Fruit fly (Drosophila melanogaster) whole organism, embryonic: ENCODE measurements around the gene Cpr30B.

ENCODE experiments used
- ATbp ChIP-seq: fragments of 200-800 bp; sonication (Bioruptor generic); optimal IDR thresholded peaks from 2 replicates; lab custom pipeline; 2017; ENCODE audit warnings: missing biosample characterization, mild to moderate bottlenecking, missing genetic modification characterization, missing genetic modification reagents
- Blimp-1 ChIP-seq: fragments of 200-800 bp; sonication (Bioruptor generic); optimal IDR thresholded peaks from 3 replicates; lab custom pipeline; 2018; ENCODE audit warnings: missing biosample characterization, missing genetic modification characterization, mild to moderate bottlenecking, moderate library complexity, missing genetic modification reagents
- CG10267 ChIP-seq: fragments of 200-800 bp; sonication (Bioruptor generic); optimal IDR thresholded peaks from 2 replicates; lab custom pipeline; 2018; ENCODE audit warnings: missing biosample characterization, mild to moderate bottlenecking, missing genetic modification characterization, moderate library complexity
- CG11723 ChIP-seq: fragments of 200-800 bp; sonication (Bioruptor generic); optimal IDR thresholded peaks from 2 replicates; lab custom pipeline; 2017; ENCODE audit warnings: missing biosample characterization, mild to moderate bottlenecking, missing genetic modification characterization
- CG15011 ChIP-seq: fragments of 200-800 bp; sonication (Bioruptor generic); optimal IDR thresholded peaks from 3 replicates; lab custom pipeline; 2018; ENCODE audit warnings: missing biosample characterization, mild to moderate bottlenecking, missing genetic modification characterization
- CG17328 ChIP-seq: fragments of 200-800 bp; sonication (Bioruptor generic); IDR thresholded peaks from 2 replicates; pipeline ENCODE4 v1.3.6; 2022; ENCODE audit warnings: missing biosample characterization, missing genetic modification characterization
- CG17359 ChIP-seq: fragments of 200-800 bp; sonication (Bioruptor generic); optimal IDR thresholded peaks from 3 replicates; lab custom pipeline; 2018; ENCODE audit warnings: missing biosample characterization, mild to moderate bottlenecking, missing genetic modification characterization, moderate library complexity
- CG18599 ChIP-seq: fragments of 200-800 bp; sonication (Bioruptor generic); optimal IDR thresholded peaks from 3 replicates; lab custom pipeline; 2017; ENCODE audit warnings: missing biosample characterization, missing genetic modification characterization, mild to moderate bottlenecking, moderate library complexity, missing genetic modification reagents
- CG30020 ChIP-seq: fragments of 200-800 bp; optimal IDR thresholded peaks from 2 replicates; lab custom pipeline; 2019; ENCODE audit warnings: missing biosample characterization, mild to moderate bottlenecking, missing genetic modification characterization, moderate library complexity
- CG3065 ChIP-seq: fragments of 200-800 bp; sonication (Bioruptor generic); optimal IDR thresholded peaks from 2 replicates; lab custom pipeline; 2016; ENCODE audit warnings: missing biosample characterization, missing genetic modification characterization
- CG32532 ChIP-seq: fragments of 200-800 bp; sonication (Bioruptor generic); IDR thresholded peaks from 2 replicates; pipeline ENCODE4 v1.3.6; 2022; ENCODE audit warnings: missing biosample characterization, missing genetic modification characterization
- CG3995 ChIP-seq: fragments of 200-800 bp; sonication (Bioruptor generic); optimal IDR thresholded peaks from 3 replicates; lab custom pipeline; 2016; ENCODE audit warnings: missing biosample characterization, missing genetic modification characterization
- CG4360 ChIP-seq: fragments of 200-800 bp; sonication (Bioruptor generic); IDR thresholded peaks from 2 replicates; pipeline ENCODE4 v1.3.6; 2022; ENCODE audit warnings: missing biosample characterization, missing genetic modification characterization
- CG6254 ChIP-seq: fragments of 200-800 bp; sonication (Bioruptor generic); optimal IDR thresholded peaks from 3 replicates; lab custom pipeline; 2017; ENCODE audit warnings: mild to moderate bottlenecking, missing biosample characterization, missing genetic modification reagents, missing genetic modification characterization
- CG6272 ChIP-seq: fragments of 200-800 bp; sonication (Bioruptor generic); IDR thresholded peaks from 2 replicates; pipeline ENCODE4 v1.3.6; 2022; ENCODE audit warnings: missing biosample characterization, missing genetic modification characterization
- CG6654 ChIP-seq: fragments of 200-800 bp; sonication (Bioruptor generic); optimal IDR thresholded peaks from 2 replicates; lab custom pipeline; 2017; ENCODE audit warnings: missing biosample characterization, mild to moderate bottlenecking, missing genetic modification characterization
- CG8359 ChIP-seq: fragments of 200-800 bp; sonication (Bioruptor generic); optimal IDR thresholded peaks from 2 replicates; lab custom pipeline; 2017; ENCODE audit warnings: missing biosample characterization, mild to moderate bottlenecking, missing genetic modification characterization, borderline replicate concordance
- CG9609 ChIP-seq: fragments of 200-800 bp; sonication (Bioruptor generic); optimal IDR thresholded peaks from 3 replicates; lab custom pipeline; 2016; ENCODE audit warnings: missing biosample characterization, missing genetic modification characterization
- CHES-1-like ChIP-seq: fragments of 200-800 bp; sonication (Bioruptor generic); optimal IDR thresholded peaks from 2 replicates; lab custom pipeline; 2016; ENCODE audit warnings: missing biosample characterization, missing genetic modification characterization
- CkIIα-i1 ChIP-seq: fragments of 200-800 bp; sonication (Bioruptor generic); IDR thresholded peaks from 2 replicates; pipeline ENCODE4 v1.3.6; 2022; ENCODE audit warnings: missing biosample characterization, missing genetic modification characterization
- Dip3 ChIP-seq: fragments of 200-800 bp; sonication (Bioruptor generic); optimal IDR thresholded peaks from 3 replicates; lab custom pipeline; 2016; ENCODE audit warnings: missing biosample characterization, missing genetic modification characterization
- Dp ChIP-seq: fragments of 200-800 bp; sonication (Bioruptor generic); optimal IDR thresholded peaks from 2 replicates; lab custom pipeline; 2018; ENCODE audit warnings: missing biosample characterization, mild to moderate bottlenecking, missing genetic modification characterization, moderate library complexity
- Dref ChIP-seq: fragments of 200-800 bp; sonication (Bioruptor generic); IDR thresholded peaks from 2 replicates; pipeline ENCODE4 v1.3.6; 2022; ENCODE audit warnings: missing biosample characterization, missing genetic modification characterization
- Drgx ChIP-seq: fragments of 200-800 bp; sonication (Bioruptor generic); IDR thresholded peaks from 2 replicates; pipeline ENCODE4 v1.3.6; 2022; ENCODE audit warnings: missing biosample characterization, missing genetic modification characterization
- E2f2 ChIP-seq: fragments of 200-800 bp; sonication (Bioruptor generic); IDR thresholded peaks from 2 replicates; pipeline ENCODE4 v1.3.6; 2022; ENCODE audit warnings: missing biosample characterization, missing genetic modification characterization
- Fer2 ChIP-seq: fragments of 200-800 bp; sonication (Bioruptor generic); optimal IDR thresholded peaks from 2 replicates; lab custom pipeline; 2018; ENCODE audit warnings: missing biosample characterization, mild to moderate bottlenecking, missing genetic modification characterization, moderate library complexity
- HLH4C ChIP-seq: fragments of 200-800 bp; sonication (Bioruptor generic); IDR thresholded peaks from 3 replicates; pipeline ENCODE4 v1.3.6; 2022; ENCODE audit warnings: missing biosample characterization, missing genetic modification characterization; ENCODE audit not compliant: partially characterized antibody
- HLHmδ ChIP-seq: fragments of 200-800 bp; sonication (Bioruptor generic); optimal IDR thresholded peaks from 2 replicates; lab custom pipeline; 2018; ENCODE audit warnings: missing biosample characterization, mild to moderate bottlenecking, missing genetic modification characterization, moderate library complexity
- Med ChIP-seq: fragments of 200-800 bp; sonication (Bioruptor generic); peaks from one replicate; lab custom pipeline; 2016; ENCODE audit warnings: missing biosample characterization, missing genetic modification characterization, mild to moderate bottlenecking, inconsistent platforms, moderate library complexity
- Rfx ChIP-seq: fragments of 200-800 bp; sonication (Bioruptor generic); IDR thresholded peaks from 2 replicates; pipeline ENCODE4 v1.3.6; 2022; ENCODE audit warnings: missing biosample characterization, missing genetic modification characterization
- Side ChIP-seq: fragments of 200-800 bp; sonication (Bioruptor generic); optimal IDR thresholded peaks from 2 replicates; lab custom pipeline; 2016; ENCODE audit warnings: missing biosample characterization, missing genetic modification characterization
- Stat92E ChIP-seq, 3 experiments: fragments of >200 bp in 2 of 3; fragments of 200-800 bp in 1 of 3; sonication (Bioruptor generic) in 1 of 3; optimal IDR thresholded peaks; 2 replicates each; lab custom pipeline; 2017 to 2019; ENCODE audit warnings: missing biosample characterization in 3 of 3, missing genetic modification characterization in 3 of 3, mild to moderate bottlenecking in 1 of 3, moderate library complexity in 1 of 3
- Taf1 ChIP-seq: fragments of 200-800 bp; sonication (Bioruptor generic); IDR thresholded peaks from 2 replicates; pipeline ENCODE4 v1.3.6; 2022; ENCODE audit warnings: missing biosample characterization, missing genetic modification characterization
- Trl ChIP-seq, 3 experiments: fragments of >200 bp in 2 of 3; fragments of 200-800 bp in 1 of 3; sonication (Bioruptor generic) in 1 of 3; optimal IDR thresholded peaks; 2 replicates in 1 of 3; 3 replicates in 2 of 3; lab custom pipeline; 2016 to 2017; ENCODE audit warnings: missing biosample characterization in 1 of 3, missing genetic modification characterization in 1 of 3
- ac ChIP-seq: fragments of 200-800 bp; sonication (Bioruptor generic); optimal IDR thresholded peaks from 3 replicates; lab custom pipeline; 2017; ENCODE audit warnings: missing biosample characterization, mild to moderate bottlenecking, missing genetic modification characterization
- ara ChIP-seq: fragments of 200-800 bp; sonication (Bioruptor generic); IDR thresholded peaks from 2 replicates; pipeline ENCODE4 v1.3.6; 2022; ENCODE audit warnings: missing biosample characterization, missing genetic modification characterization
- chm ChIP-seq: fragments of 200-800 bp; sonication (Bioruptor generic); IDR thresholded peaks from 2 replicates; pipeline ENCODE4 v1.3.6; 2022; ENCODE audit warnings: missing biosample characterization, missing genetic modification characterization
- dpn ChIP-seq, 2 experiments: fragments of 200-800 bp; sonication (Bioruptor generic); optimal IDR thresholded peaks; 3 replicates each; lab custom pipeline; 2016; ENCODE audit warnings: missing biosample characterization in 2 of 2, missing genetic modification characterization in 2 of 2
- dysf ChIP-seq: fragments of 200-800 bp; sonication (Bioruptor generic); IDR thresholded peaks from 3 replicates; pipeline ENCODE4 v1.3.6; 2022; ENCODE audit warnings: missing biosample characterization, missing genetic modification characterization
- fru ChIP-seq: fragments of >200 bp; optimal IDR thresholded peaks from 2 replicates; lab custom pipeline; 2017
- ftz-f1 ChIP-seq: fragments of 200-800 bp; sonication (Bioruptor generic); optimal IDR thresholded peaks from 2 replicates; lab custom pipeline; 2016; ENCODE audit warnings: missing biosample characterization, missing genetic modification characterization
- grn ChIP-seq: fragments of 200-800 bp; sonication (Bioruptor generic); optimal IDR thresholded peaks from 3 replicates; lab custom pipeline; 2017; ENCODE audit warnings: missing biosample characterization, missing genetic modification characterization
- lola ChIP-seq, 3 experiments: fragments of >200 bp in 2 of 3; fragments of 200-800 bp in 1 of 3; sonication (Bioruptor generic) in 1 of 3; optimal IDR thresholded peaks; 2 replicates each; lab custom pipeline; 2017 to 2019; ENCODE audit warnings: missing biosample characterization in 3 of 3, missing genetic modification characterization in 3 of 3, mild to moderate bottlenecking in 1 of 3, moderate library complexity in 1 of 3
- mam ChIP-seq: fragments of 200-800 bp; sonication (Bioruptor generic); optimal IDR thresholded peaks from 3 replicates; lab custom pipeline; 2016; ENCODE audit warnings: missing biosample characterization, missing genetic modification characterization
- oc ChIP-seq: fragments of 200-800 bp; sonication (Bioruptor generic); optimal IDR thresholded peaks from 2 replicates; lab custom pipeline; 2018; ENCODE audit warnings: missing biosample characterization, mild to moderate bottlenecking, missing genetic modification characterization, moderate library complexity
- onecut ChIP-seq: fragments of 200-800 bp; sonication (Bioruptor generic); IDR thresholded peaks from 2 replicates; pipeline ENCODE4 v1.3.6; 2022; ENCODE audit warnings: missing biosample characterization, missing genetic modification characterization
- pzg ChIP-seq: fragments of 200-800 bp; sonication (Bioruptor generic); optimal IDR thresholded peaks from 3 replicates; lab custom pipeline; 2018; ENCODE audit warnings: missing biosample characterization, mild to moderate bottlenecking, missing genetic modification characterization, moderate library complexity
- sim ChIP-seq: fragments of 200-800 bp; sonication (Bioruptor generic); IDR thresholded peaks from 2 replicates; pipeline ENCODE4 v1.3.6; 2022; ENCODE audit warnings: missing biosample characterization, missing genetic modification characterization
- tll ChIP-seq, 2 experiments: fragments of 200-800 bp in 1 of 2; fragments of >200 bp in 1 of 2; sonication (Bioruptor generic) in 1 of 2; optimal IDR thresholded peaks; 2 replicates each; lab custom pipeline; 2017 to 2019; ENCODE audit warnings: missing biosample characterization in 2 of 2, missing genetic modification characterization in 2 of 2, mild to moderate bottlenecking in 1 of 2, moderate library complexity in 1 of 2
- zfh1 ChIP-seq: fragments of 200-800 bp; sonication (Bioruptor generic); IDR thresholded peaks from 3 replicates; pipeline ENCODE4 v1.3.6; 2022; ENCODE audit warnings: missing biosample characterization, missing genetic modification characterization

The Cpr30B gene

DNA sequence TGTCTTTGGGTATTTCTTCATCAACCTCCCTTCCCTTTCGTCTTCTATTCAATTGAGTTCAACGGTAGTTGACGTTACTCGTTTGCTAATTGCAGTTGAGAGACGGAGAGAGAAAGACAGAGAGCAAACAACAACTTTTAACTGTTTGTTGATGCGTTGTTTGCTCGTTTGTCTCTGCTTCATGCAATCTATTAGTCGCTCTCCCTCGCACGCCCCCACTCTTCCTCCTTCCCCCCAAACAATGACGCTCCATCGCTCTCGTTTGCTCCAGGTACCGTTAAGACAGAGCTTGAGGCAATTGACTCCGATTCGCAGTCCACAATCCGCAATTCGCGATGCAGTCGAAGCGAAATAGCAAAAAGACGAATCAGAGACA, 45.4 kb upstream of the Cpr30B start (continued):
- peak; percentile 29 for TF ChIP-seq CG8359 (GFP tag; lab: Kevin White, UChicago)
- TF ChIP-seq oc, result no peak
- TF ChIP-seq Med (GFP tag; lab: Kevin White, UChicago), result peak; percentile 83
- TF ChIP-seq CG4360 (GFP tag; lab: Robert Waterston, UW), result peak; percentile 55; the same call in 1 of the 2 replicates
- TF ChIP-seq dysf (GFP tag; lab: Robert Waterston, UW), result 0 out of 3 replicates have a peak, but pooled peaks have one; percentile 15
- no peak for TF ChIP-seq lola (GFP tag; optimal IDR thresholded peaks at IDR 0.05; lab: Kevin White, UChicago)
- TF ChIP-seq ac, result no peak
- no peak for TF ChIP-seq CG10267 (tag; lab: Kevin White, UChicago)
- peak; percentile 29 for TF ChIP-seq CG17359 (tag; lab: Kevin White, UChicago)
- no peak for TF ChIP-seq CG3995 (GFP tag; lab: Kevin White, UChicago)
- no peak for TF ChIP-seq CHES-1-like (GFP tag; lab: Kevin White, UChicago)
- no peak for TF ChIP-seq Stat92E (GFP tag; optimal IDR thresholded peaks at IDR 0.05; lab: Kevin White, UChicago)
- no peak for TF ChIP-seq Dip3 (GFP tag; lab: Kevin White, UChicago)
- TF ChIP-seq zfh1 (GFP tag; lab: Robert Waterston, UW), result peak; percentile 45; the same call in 1 of the 3 replicates
- no peak for TF ChIP-seq dpn (GFP tag; optimal IDR thresholded peaks at IDR 0.05; lab: Kevin White, UChicago)
- no peak for TF ChIP-seq Dp
- 0 out of 2 replicates have a peak, but pooled peaks have one; percentile 20 for TF ChIP-seq Rfx (GFP tag; lab: Robert Waterston, UW)
- TF ChIP-seq ATbp (GFP tag; lab: Kevin White, UChicago), result peak; percentile 42
- peak; percentile 15; the same call in 1 of the 2 replicates for TF ChIP-seq E2f2 (GFP tag; lab: Robert Waterston, UW)
- peak in 1 of 2 experiments; percentile 9 for TF ChIP-seq tll (GFP tag; optimal IDR thresholded peaks at IDR 0.05; lab: Kevin White, UChicago)
- no peak for TF ChIP-seq CG18599 (GFP tag; lab: Kevin White, UChicago)
- no peak for TF ChIP-seq CG9609 (GFP tag; lab: Kevin White, UChicago)
- TF ChIP-seq ara, result 0 out of 2 replicates have a peak, but pooled peaks have one; percentile 31
- TF ChIP-seq CG6272 (GFP tag; lab: Robert Waterston, UW), result no peak
- TF ChIP-seq CG11723, result no peak
- TF ChIP-seq CkIIα-i1 (GFP tag; lab: Robert Waterston, UW), result no peak
- TF ChIP-seq Taf1 (GFP tag; lab: Robert Waterston, UW), result no peak
- TF ChIP-seq chm (GFP tag; lab: Robert Waterston, UW), result no peak
- no peak for TF ChIP-seq mam (GFP tag; lab: Kevin White, UChicago)
- no peak for TF ChIP-seq ftz-f1 (GFP tag; lab: Kevin White, UChicago)
- no peak for TF ChIP-seq CG3065 (GFP tag; lab: Kevin White, UChicago)
- TF ChIP-seq HLH4C (GFP tag; lab: Robert Waterston, UW), result no peak
- TF ChIP-seq Fer2 (tag; lab: Kevin White, UChicago), result no peak
- no peak for TF ChIP-seq CG6654 (GFP tag; lab: Kevin White, UChicago)
- 0 out of 2 replicates have a peak, but pooled peaks have one; percentile 16 for TF ChIP-seq Drgx (GFP tag; lab: Robert Waterston, UW)
- TF ChIP-seq CG6254 (GFP tag; lab: Kevin White, UChicago), result peak; percentile 14
- TF ChIP-seq sim, result 0 out of 2 replicates have a peak, but pooled peaks have one; percentile 39
- TF ChIP-seq CG32532 (GFP tag; lab: Robert Waterston, UW), result no peak
- no peak for TF ChIP-seq CG15011 (GFP tag; lab: Kevin White, UChicago)
- TF ChIP-seq CG30020 (tag; lab: Kevin White, UChicago), result no peak
- no peak for TF ChIP-seq Dref (GFP tag; lab: Robert Waterston, UW)
- no peak for TF ChIP-seq fru
- TF ChIP-seq onecut, result no peak
- no peak for TF ChIP-seq HLHmδ (GFP tag; lab: Kevin White, UChicago)
- TF ChIP-seq pzg (GFP tag; lab: Kevin White, UChicago), result no peak
- TF ChIP-seq grn (GFP tag; lab: Kevin White, UChicago), result no peak
- peak; percentile 17 for TF ChIP-seq Blimp-1 (GFP tag; lab: Kevin White, UChicago)
- TF ChIP-seq Trl (optimal IDR thresholded peaks at IDR 0.05; lab: Kevin White, UChicago), result peak in 1 of 2 experiments; percentile 10
- TF ChIP-seq Trl (GFP tag; optimal IDR thresholded peaks at IDR 0.05; lab: Kevin White, UChicago), result peak; percentile 43
- TF ChIP-seq CG17328 (GFP tag; lab: Robert Waterston, UW), result peak; percentile 34; the same call in 1 of the 2 replicates
- TF ChIP-seq Side, result peak; percentile 34
